Worm (Caenorhabditis elegans) whole organism, midembryonic: ENCODE data around the gene C09B9.2.

Experiments used
- T22C8.4 ChIP-seq: fragments of 200-800 bp; sonication (Bioruptor generic); IDR thresholded peaks from 2 replicates; pipeline ENCODE4 v1.3.6; 2022; ENCODE audit warnings: missing genetic modification characterization, missing compliant biosample characterization
- cog-1 ChIP-seq: sonication (generic microtip); optimal IDR thresholded peaks from 2 replicates; lab custom pipeline; 2016; ENCODE audit warnings: missing genetic modification characterization, missing compliant biosample characterization
- flt-1 ChIP-seq: fragments of 200-800 bp; sonication (Bioruptor generic); IDR thresholded peaks from 2 replicates; pipeline ENCODE4 v1.3.6; 2022; ENCODE audit warnings: missing genetic modification characterization, missing compliant biosample characterization
- klf-2 ChIP-seq: fragments of 200-800 bp; sonication (Bioruptor generic); conservative IDR thresholded peaks from 2 replicates; pipeline ENCODE4 v1.3.6; 2022; ENCODE audit warnings: missing genetic modification reagents, missing genetic modification characterization, missing compliant biosample characterization
- med-1 ChIP-seq: sonication (generic microtip); optimal IDR thresholded peaks from 2 replicates; lab custom pipeline; 2017; ENCODE audit warnings: missing genetic modification characterization, mild to moderate bottlenecking, missing compliant biosample characterization, antibody characterized with exemption, missing genetic modification reagents; ENCODE audit not compliant: insufficient read depth
- ref-1 ChIP-seq: fragments of 200-800 bp; sonication (Bioruptor generic); conservative IDR thresholded peaks from 2 replicates; pipeline ENCODE4 v1.3.6; 2022; ENCODE audit warnings: missing genetic modification reagents, missing genetic modification characterization, missing compliant biosample characterization
- tab-1 ChIP-seq: fragments of 200-800 bp; sonication (Bioruptor generic); IDR thresholded peaks from 2 replicates; pipeline ENCODE4 v1.3.6; 2022; ENCODE audit warnings: missing genetic modification characterization, missing compliant biosample characterization
- ztf-29 ChIP-seq: fragments of 200-800 bp; sonication (Bioruptor generic); IDR thresholded peaks from 2 replicates; pipeline ENCODE4 v1.3.6; 2022; ENCODE audit warnings: missing genetic modification reagents, missing genetic modification characterization, missing compliant biosample characterization

ce11 chrIV:4992089-4992488, 37.0 kb upstream of the C09B9.2 start, which contains the start of gene str-162:
- TF ChIP-seq flt-1 (GFP tag; lab: Robert Waterston, UW) = no peak
- no peak for TF ChIP-seq ref-1 (GFP tag; lab: Robert Waterston, UW)
- TF ChIP-seq med-1 (GFP tag; lab: Kevin White, UChicago) = no peak
- no peak for TF ChIP-seq ztf-29 (GFP tag; lab: Robert Waterston, UW)
- TF ChIP-seq T22C8.4 (GFP tag; lab: Robert Waterston, UW) = no peak
- no peak for TF ChIP-seq cog-1 (tag; lab: Kevin White, UChicago)
- TF ChIP-seq tab-1 (GFP tag; lab: Robert Waterston, UW) = no peak
- no peak for TF ChIP-seq klf-2 (GFP tag; lab: Robert Waterston, UW)
